Worm (Caenorhabditis elegans) whole organism, L1 larva: Measurements from ENCODE around the gene hrg-7.

Experiments
- F16B12.6 ChIP-seq: fragments of 150-350 bp; optimal IDR thresholded peaks from 2 replicates; lab custom pipeline; 2014; ENCODE audit warnings: missing biosample characterization, missing genetic modification characterization
- ama-1 ChIP-seq: fragments of 150-350 bp; optimal IDR thresholded peaks from 2 replicates; lab custom pipeline; 2014
- efl-3 ChIP-seq: fragments of 200-800 bp; sonication (Bioruptor generic); optimal IDR thresholded peaks from 2 replicates; lab custom pipeline; 2018; ENCODE audit warnings: mild to moderate bottlenecking, missing genetic modification characterization, missing compliant biosample characterization
- egl-27 ChIP-seq, 2 experiments: fragments of 150-350 bp in 1 of 2; sonication (generic microtip); optimal IDR thresholded peaks; 3 replicates each; lab custom pipeline; 2017 to 2018; ENCODE audit warnings: missing biosample characterization in 2 of 2, missing genetic modification characterization in 2 of 2, missing genetic modification reagents in 2 of 2
- lsy-2 ChIP-seq, 2 experiments: fragments of 150-350 bp; optimal IDR thresholded peaks; 2 replicates each; lab custom pipeline; 2014; ENCODE audit warnings: missing biosample characterization in 2 of 2, missing genetic modification characterization in 2 of 2
- nhr-237 ChIP-seq: fragments of 150-350 bp; optimal IDR thresholded peaks from 2 replicates; lab custom pipeline; 2014; ENCODE audit warnings: missing biosample characterization, missing genetic modification characterization
- ztf-11 ChIP-seq, 2 experiments: sonication (generic microtip); optimal IDR thresholded peaks; 2 replicates each; lab custom pipeline; 2016 to 2017; ENCODE audit warnings: missing genetic modification characterization in 2 of 2, missing biosample characterization in 1 of 2, missing compliant biosample characterization in 1 of 2

ce11 chrV:12727104-12727637, 14.7 kb upstream of the hrg-7 start, which contains the start of gene R11D1.13:
- TF ChIP-seq egl-27 (tag; optimal IDR thresholded peaks at IDR 0.05; lab: Kevin White, UChicago) (no peak), F16B12.6 (tag; lab: Kevin White, UChicago) (no peak), ztf-11 (tag; optimal IDR thresholded peaks at IDR 0.05; lab: Kevin White, UChicago) (no peak), lsy-2 (tag; optimal IDR thresholded peaks at IDR 0.05; lab: Kevin White, UChicago) (no peak), efl-3 (GFP tag; lab: Kevin White, UChicago) (no peak), ama-1 (lab: Kevin White, UChicago) (no peak), nhr-237 (tag; lab: Kevin White, UChicago) (no peak)
